Worm (Caenorhabditis elegans) whole organism, young adult: ENCODE measurements around the gene F17C11.12.
A peak's percentile ranks its signal among the peaks of the same experiment; 100 is the strongest.

ENCODE experiments used
- B0261.1 ChIP-seq: sonication (generic microtip); optimal IDR thresholded peaks from 2 replicates; lab custom pipeline; 2016; ENCODE audit warnings: mild to moderate bottlenecking, missing genetic modification characterization, moderate library complexity, missing compliant biosample characterization
- B0336.3 ChIP-seq: fragments of 200-800 bp; sonication (Bioruptor generic); IDR thresholded peaks from 2 replicates; pipeline ENCODE4 v1.3.6; 2022; ENCODE audit warnings: missing genetic modification characterization, missing compliant biosample characterization
- C06A6.2 ChIP-seq: fragments of 200-800 bp; sonication (Bioruptor generic); conservative IDR thresholded peaks from 2 replicates; pipeline ENCODE4 v1.3.6; 2022; ENCODE audit warnings: missing genetic modification characterization, missing compliant biosample characterization
- F10E7.11 ChIP-seq: sonication (generic microtip); optimal IDR thresholded peaks from 2 replicates; lab custom pipeline; 2017; ENCODE audit warnings: mild to moderate bottlenecking, missing genetic modification characterization, moderate library complexity, missing compliant biosample characterization
- T26A5.8 ChIP-seq: sonication (generic microtip); optimal IDR thresholded peaks from 2 replicates; lab custom pipeline; 2016; ENCODE audit warnings: missing genetic modification characterization, missing compliant biosample characterization
- Y53G8AR.9 ChIP-seq: fragments of 200-800 bp; sonication (Bioruptor generic); conservative IDR thresholded peaks from 2 replicates; pipeline ENCODE4 v1.3.6; 2022; ENCODE audit warnings: missing genetic modification reagents, missing genetic modification characterization, missing compliant biosample characterization
- Y56A3A.18 ChIP-seq: fragments of 200-800 bp; sonication (Bioruptor generic); IDR thresholded peaks from 2 replicates; pipeline ENCODE4 v1.3.6; 2022; ENCODE audit warnings: missing genetic modification reagents, missing genetic modification characterization, missing compliant biosample characterization
- ama-1 ChIP-seq, 3 experiments: fragments of 150-350 bp in 1 of 3; sonication (generic microtip) in 2 of 3; optimal IDR thresholded peaks; 2 replicates each; lab custom pipeline; 2014 to 2018; ENCODE audit warnings: missing biosample characterization in 2 of 3, missing genetic modification characterization in 2 of 3, missing genetic modification reagents in 2 of 3
- atf-7 ChIP-seq: sonication (generic microtip); optimal IDR thresholded peaks from 2 replicates; lab custom pipeline; 2017; ENCODE audit warnings: mild to moderate bottlenecking, missing genetic modification characterization, missing compliant biosample characterization
- attf-3 ChIP-seq: fragments of 200-800 bp; sonication (Bioruptor generic); conservative IDR thresholded peaks from 2 replicates; pipeline ENCODE4 v1.3.6; 2022; ENCODE audit warnings: missing genetic modification reagents, missing genetic modification characterization, missing compliant biosample characterization
- attf-5 ChIP-seq: fragments of 200-800 bp; sonication (Bioruptor generic); optimal IDR thresholded peaks from 2 replicates; lab custom pipeline; 2018; ENCODE audit warnings: mild to moderate bottlenecking, missing genetic modification characterization, missing compliant biosample characterization
- attf-6 ChIP-seq: fragments of 200-800 bp; sonication (Bioruptor generic); IDR thresholded peaks from 2 replicates; pipeline ENCODE4 v1.3.6; 2022; ENCODE audit warnings: missing genetic modification reagents, missing genetic modification characterization, missing compliant biosample characterization
- cebp-2 ChIP-seq: fragments of 200-800 bp; sonication (Bioruptor generic); IDR thresholded peaks from 2 replicates; pipeline ENCODE4 v1.3.6; 2022; ENCODE audit warnings: missing genetic modification characterization, missing compliant biosample characterization
- ceh-58 ChIP-seq: fragments of 200-800 bp; sonication (Bioruptor generic); IDR thresholded peaks from 2 replicates; pipeline ENCODE4 v1.3.6; 2022; ENCODE audit warnings: missing genetic modification characterization, missing compliant biosample characterization
- ceh-79 ChIP-seq: sonication (generic microtip); optimal IDR thresholded peaks from 2 replicates; lab custom pipeline; 2017; ENCODE audit warnings: mild to moderate bottlenecking, missing genetic modification characterization, missing compliant biosample characterization
- dpff-1 ChIP-seq: sonication (generic microtip); optimal IDR thresholded peaks from 2 replicates; lab custom pipeline; 2017; ENCODE audit warnings: mild to moderate bottlenecking, missing genetic modification characterization, missing compliant biosample characterization
- dpl-1 ChIP-seq: fragments of 150-350 bp; optimal IDR thresholded peaks from 2 replicates; lab custom pipeline; 2014; ENCODE audit warnings: missing biosample characterization, missing genetic modification reagents, missing genetic modification characterization
- egrh-3 ChIP-seq: fragments of 200-800 bp; sonication (Bioruptor generic); IDR thresholded peaks from 2 replicates; pipeline ENCODE4 v1.3.6; 2022; ENCODE audit warnings: missing genetic modification reagents, missing genetic modification characterization, missing compliant biosample characterization
- fkh-3 ChIP-seq: sonication (generic microtip); optimal IDR thresholded peaks from 2 replicates; lab custom pipeline; 2016; ENCODE audit warnings: mild to moderate bottlenecking, missing genetic modification characterization, missing compliant biosample characterization
- gei-17 ChIP-seq: fragments of 200-800 bp; sonication (Bioruptor generic); optimal IDR thresholded peaks from 2 replicates; lab custom pipeline; 2018; ENCODE audit warnings: mild to moderate bottlenecking, missing genetic modification characterization, missing compliant biosample characterization
- hmg-20 ChIP-seq: fragments of 200-800 bp; sonication (Bioruptor generic); IDR thresholded peaks from 2 replicates; pipeline ENCODE4 v1.3.6; 2022; ENCODE audit warnings: missing genetic modification reagents, missing genetic modification characterization, missing compliant biosample characterization
- hrde-1 ChIP-seq: sonication (generic microtip); optimal IDR thresholded peaks from 2 replicates; lab custom pipeline; 2016; ENCODE audit warnings: missing genetic modification characterization, mild to moderate bottlenecking, missing compliant biosample characterization, moderate library complexity, missing genotype, missing genetic modification reagents, borderline replicate concordance
- lag-1 ChIP-seq: fragments of 200-800 bp; sonication (Bioruptor generic); IDR thresholded peaks from 2 replicates; pipeline ENCODE4 v1.3.6; 2022; ENCODE audit warnings: missing genetic modification reagents, missing genetic modification characterization, missing compliant biosample characterization
- let-526 ChIP-seq: fragments of 200-800 bp; sonication (Bioruptor generic); IDR thresholded peaks from 2 replicates; pipeline ENCODE4 v1.3.6; 2022; ENCODE audit warnings: missing genetic modification reagents, missing genetic modification characterization, missing compliant biosample characterization
- let-607 ChIP-seq, 2 experiments: fragments of 200-800 bp in 1 of 2; sonication (Bioruptor generic) in 1 of 2; sonication (generic microtip) in 1 of 2; optimal IDR thresholded peaks; 2 replicates each; lab custom pipeline; 2016 to 2018; ENCODE audit warnings: mild to moderate bottlenecking in 2 of 2, missing compliant biosample characterization in 2 of 2, missing genetic modification characterization in 2 of 2, moderate library complexity in 2 of 2, missing genotype in 1 of 2
- madf-3 ChIP-seq: fragments of 200-800 bp; sonication (Bioruptor generic); IDR thresholded peaks from 2 replicates; pipeline ENCODE4 v1.3.6; 2022; ENCODE audit warnings: missing genetic modification reagents, missing genetic modification characterization, missing compliant biosample characterization
- madf-6 ChIP-seq: fragments of 200-800 bp; sonication (Bioruptor generic); IDR thresholded peaks from 2 replicates; pipeline ENCODE4 v1.3.6; 2022; ENCODE audit warnings: missing genetic modification reagents, missing genetic modification characterization, missing compliant biosample characterization
- mel-28 ChIP-seq: sonication (generic microtip); optimal IDR thresholded peaks from 2 replicates; lab custom pipeline; 2016; ENCODE audit warnings: borderline replicate concordance, mild to moderate bottlenecking, missing genetic modification characterization, missing compliant biosample characterization
- snpc-1.1 ChIP-seq: sonication (generic microtip); optimal IDR thresholded peaks from 2 replicates; lab custom pipeline; 2017; ENCODE audit warnings: missing genetic modification characterization, mild to moderate bottlenecking, missing compliant biosample characterization, antibody characterized with exemption, moderate library complexity, missing genotype, missing genetic modification reagents; ENCODE audit not compliant: insufficient read depth
- snpc-4 ChIP-seq, 5 experiments: fragments of 150-350 bp in 1 of 5; sonication (generic microtip) in 4 of 5; optimal IDR thresholded peaks; 2 replicates each; lab custom pipeline; 2014 to 2018; ENCODE audit warnings: missing genetic modification characterization in 5 of 5, missing biosample characterization in 3 of 5, antibody characterized with exemption in 2 of 5, mild to moderate bottlenecking in 2 of 5, missing compliant biosample characterization in 2 of 5, missing genotype in 2 of 5, moderate library complexity in 2 of 5, missing genetic modification reagents in 1 of 5
- sptf-2 ChIP-seq: fragments of 200-800 bp; sonication (Bioruptor generic); optimal IDR thresholded peaks from 2 replicates; lab custom pipeline; 2018; ENCODE audit warnings: mild to moderate bottlenecking, missing genetic modification characterization, missing compliant biosample characterization
- zfh-2 ChIP-seq: fragments of 200-800 bp; sonication (Bioruptor generic); conservative IDR thresholded peaks from 2 replicates; pipeline ENCODE4 v1.3.6; 2022; ENCODE audit warnings: missing genetic modification reagents, missing genetic modification characterization, missing compliant biosample characterization
- ztf-26 ChIP-seq: sonication (generic microtip); optimal IDR thresholded peaks from 2 replicates; lab custom pipeline; 2017; ENCODE audit warnings: missing genetic modification characterization, missing compliant biosample characterization
- ztf-28 ChIP-seq: fragments of 200-800 bp; sonication (Bioruptor generic); IDR thresholded peaks from 2 replicates; pipeline ENCODE4 v1.3.6; 2022; ENCODE audit warnings: missing genetic modification reagents, missing genetic modification characterization, missing compliant biosample characterization
- ztf-6 ChIP-seq: fragments of 200-800 bp; sonication (Bioruptor generic); IDR thresholded peaks from 2 replicates; pipeline ENCODE4 v1.3.6; 2022; ENCODE audit warnings: missing genetic modification reagents, missing genetic modification characterization, missing compliant biosample characterization

Gene F17C11.12

ce11 chrV:10896706-10897105 lies 40.0 kb downstream of the F17C11.12 start:
- TF ChIP-seq Y56A3A.18 (GFP tag; lab: Robert Waterston, UW) (0 out of 2 replicates have a peak, but pooled peaks have one; percentile 10), B0261.1 (tag; lab: Kevin White, UChicago) (no peak), ztf-26 (tag; lab: Kevin White, UChicago) (no peak), hrde-1 (no peak), egrh-3 (GFP tag; lab: Robert Waterston, UW) (no peak), snpc-1.1 (tag; lab: Kevin White, UChicago) (no peak), dpl-1 (no peak), lag-1 (GFP tag; lab: Robert Waterston, UW) (no peak), zfh-2 (GFP tag; lab: Robert Waterston, UW) (no peak), let-526 (GFP tag; lab: Robert Waterston, UW) (no peak), ceh-58 (GFP tag; lab: Robert Waterston, UW) (0 out of 2 replicates have a peak, but pooled peaks have one; percentile 5), ztf-28 (GFP tag; lab: Robert Waterston, UW) (no peak), C06A6.2 (no peak), hmg-20 (no peak), dpff-1 (tag; lab: Kevin White, UChicago) (no peak), ztf-6 (GFP tag; lab: Robert Waterston, UW) (no peak), attf-5 (GFP tag; lab: Kevin White, UChicago) (no peak)

- TF ChIP-seq mel-28 (tag; lab: Kevin White, UChicago) (no peak), snpc-1.1 (tag; lab: Kevin White, UChicago) (no peak), ceh-79 (no peak), ama-1 (optimal IDR thresholded peaks at IDR 0.05; lab: Kevin White, UChicago) (peak; percentile 58), ama-1 (GFP tag; optimal IDR thresholded peaks at IDR 0.05; lab: Kevin White, UChicago) (no peak), madf-3 (GFP tag; lab: Robert Waterston, UW) (0 out of 2 replicates have a peak, but pooled peaks have one; percentile 3), cebp-2 (no peak), Y56A3A.18 (GFP tag; lab: Robert Waterston, UW) (0 out of 2 replicates have a peak, but pooled peaks have one; percentile 33), atf-7 (tag; lab: Kevin White, UChicago) (peak; percentile 7), sptf-2 (GFP tag; lab: Kevin White, UChicago) (no peak), Y53G8AR.9 (no peak), snpc-4 (GFP tag; optimal IDR thresholded peaks at IDR 0.05; lab: Kevin White, UChicago) (no peak), snpc-4 (tag; optimal IDR thresholded peaks at IDR 0.05; lab: Kevin White, UChicago) (no peak), gei-17 (GFP tag; lab: Kevin White, UChicago) (no peak), F10E7.11 (tag; lab: Kevin White, UChicago) (no peak), T26A5.8 (no peak), hrde-1 (no peak), attf-6 (GFP tag; lab: Robert Waterston, UW) (0 out of 2 replicates have a peak, but pooled peaks have one; percentile 41), let-607 (tag; optimal IDR thresholded peaks at IDR 0.05; lab: Kevin White, UChicago) (peak in 1 of 2 experiments; percentile 40), fkh-3 (tag; lab: Kevin White, UChicago) (no peak), attf-3 (GFP tag; lab: Robert Waterston, UW) (no peak), B0336.3 (GFP tag; lab: Robert Waterston, UW) (0 out of 2 replicates have a peak, but pooled peaks have one; percentile 26), madf-6 (GFP tag; lab: Robert Waterston, UW) (no peak), dpff-1 (tag; lab: Kevin White, UChicago) (no peak)
These were observed 40.4 kb downstream of the F17C11.12 start, which contains the start of gene F32D8.13 for ce11 chrV:10896295-10896694. TSS of gene F32D8.13 (minus strand) at chrV:10896543.
